Worm (Caenorhabditis elegans) whole organism, L3 larva: Measurements from ENCODE around the gene T07F8.1.

Experiments used
- hmg-11 ChIP-seq: sonication (generic microtip); optimal IDR thresholded peaks from 2 replicates; lab custom pipeline; 2016; ENCODE audit warnings: missing genetic modification characterization, missing compliant biosample characterization
- nfya-1 ChIP-seq: sonication (generic microtip); optimal IDR thresholded peaks from 2 replicates; lab custom pipeline; 2017; ENCODE audit warnings: missing genetic modification characterization, mild to moderate bottlenecking, missing compliant biosample characterization, antibody characterized with exemption, moderate library complexity; ENCODE audit not compliant: insufficient read depth
- nhr-77 ChIP-seq: fragments of 150-350 bp; optimal IDR thresholded peaks from 2 replicates; lab custom pipeline; 2014; ENCODE audit warnings: missing biosample characterization, missing genetic modification characterization

DNA sequence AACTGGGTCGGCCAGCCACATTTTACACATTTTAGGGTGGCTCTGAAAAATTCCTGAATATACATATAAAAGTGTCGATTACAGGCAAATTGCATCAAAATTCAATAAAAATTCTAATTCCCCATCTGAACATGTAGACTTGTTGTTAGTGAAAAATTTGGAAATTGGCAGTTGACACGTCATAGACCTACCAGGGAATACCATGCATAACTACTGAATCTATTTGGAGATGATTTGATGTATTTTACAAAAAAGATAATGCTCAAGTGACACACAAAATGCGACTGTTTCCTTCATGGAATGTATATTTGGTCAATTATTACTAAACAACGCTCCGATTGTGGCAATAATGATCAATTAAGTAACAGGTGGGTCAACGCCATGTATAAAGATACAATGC is 21.7 kb upstream of the T07F8.1 start, which contains the start of gene F10E7.1:
- TF ChIP-seq hmg-11 (tag; lab: Kevin White, UChicago): no peak
- no peak for TF ChIP-seq nhr-77 (tag; lab: Kevin White, UChicago)
- TF ChIP-seq nfya-1: no peak
